Worm (Caenorhabditis elegans) whole organism, L3 larva: ENCODE data around the gene nhr-106.

Experiments used
- ceh-16 ChIP-seq: sonication (generic microtip); optimal IDR thresholded peaks from 2 replicates; lab custom pipeline; 2017; ENCODE audit warnings: missing biosample characterization, missing genetic modification characterization
- elt-2 ChIP-seq: sonication (generic microtip); optimal IDR thresholded peaks from 2 replicates; lab custom pipeline; 2016; ENCODE audit warnings: missing genetic modification reagents, mild to moderate bottlenecking, missing genetic modification characterization, missing compliant biosample characterization
- fos-1 ChIP-seq: fragments of 150-350 bp; optimal IDR thresholded peaks from 2 replicates; lab custom pipeline; 2014; ENCODE audit warnings: missing biosample characterization, missing genetic modification characterization
- nfya-1 ChIP-seq: sonication (generic microtip); optimal IDR thresholded peaks from 2 replicates; lab custom pipeline; 2017; ENCODE audit warnings: missing genetic modification characterization, mild to moderate bottlenecking, missing compliant biosample characterization, antibody characterized with exemption, moderate library complexity; ENCODE audit not compliant: insufficient read depth
- nhr-12 ChIP-seq: fragments of 150-350 bp; optimal IDR thresholded peaks from 2 replicates; lab custom pipeline; 2014; ENCODE audit warnings: missing biosample characterization, missing genetic modification characterization
- nhr-25 ChIP-seq: sonication (generic microtip); optimal IDR thresholded peaks from 2 replicates; lab custom pipeline; 2017; ENCODE audit warnings: missing biosample characterization, missing genetic modification characterization
- nhr-28 ChIP-seq: fragments of 150-350 bp; optimal IDR thresholded peaks from 2 replicates; lab custom pipeline; 2014; ENCODE audit warnings: missing biosample characterization, missing genetic modification characterization
- nhr-76 ChIP-seq: fragments of 150-350 bp; sonication (generic microtip); optimal IDR thresholded peaks from 5 replicates; lab custom pipeline; 2014; ENCODE audit warnings: missing biosample characterization, missing genetic modification characterization
- pha-4 ChIP-seq: fragments of 150-350 bp; optimal IDR thresholded peaks from 2 replicates; lab custom pipeline; 2014; ENCODE audit warnings: missing biosample characterization, missing genetic modification reagents, missing genetic modification characterization
- tbx-2 ChIP-seq: sonication (generic microtip); optimal IDR thresholded peaks from 2 replicates; lab custom pipeline; 2016; ENCODE audit warnings: mild to moderate bottlenecking, missing genetic modification characterization, missing compliant biosample characterization
- unc-39 ChIP-seq: sonication (generic microtip); optimal IDR thresholded peaks from 4 replicates; lab custom pipeline; 2017; ENCODE audit warnings: missing biosample characterization, missing genetic modification characterization
- ztf-11 ChIP-seq: fragments of 150-350 bp; optimal IDR thresholded peaks from 2 replicates; lab custom pipeline; 2014; ENCODE audit warnings: missing biosample characterization, missing genetic modification characterization

DNA sequence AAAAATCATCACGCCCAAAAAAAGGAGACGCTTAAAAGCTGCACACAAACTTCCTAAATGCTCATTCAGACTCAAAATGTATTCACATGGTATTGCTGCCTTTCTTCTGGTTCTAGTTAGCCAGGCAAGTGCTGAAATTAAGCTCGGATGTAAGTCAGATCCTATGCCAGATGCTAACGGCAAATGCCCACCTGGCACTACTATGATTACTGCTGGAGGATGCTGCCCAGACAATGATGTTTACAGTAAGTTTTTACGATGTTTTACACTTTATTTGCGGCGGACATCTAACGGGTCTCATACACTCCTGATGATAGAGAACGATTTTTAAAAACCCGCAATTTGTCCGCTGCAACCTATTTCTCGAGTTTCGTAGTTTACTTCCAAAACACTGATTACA lies 47.2 kb downstream of the nhr-106 start, which contains the start of gene C14C6.5:
- TF ChIP-seq nhr-76 (tag; lab: Kevin White, UChicago) = no peak
- no peak for TF ChIP-seq ceh-16
- no peak for TF ChIP-seq ztf-11 (tag; lab: Kevin White, UChicago)
- TF ChIP-seq elt-2 (tag; lab: Kevin White, UChicago) = no peak
- no peak for TF ChIP-seq fos-1 (tag; lab: Kevin White, UChicago)
- no peak for TF ChIP-seq tbx-2 (tag; lab: Kevin White, UChicago)
- no peak for TF ChIP-seq nhr-25
- no peak for TF ChIP-seq nhr-12 (tag; lab: Kevin White, UChicago)
- no peak for TF ChIP-seq pha-4 (tag; lab: Kevin White, UChicago)
- no peak for TF ChIP-seq unc-39 (tag; lab: Kevin White, UChicago)
- no peak for TF ChIP-seq nhr-28 (tag; lab: Kevin White, UChicago)
- no peak for TF ChIP-seq nfya-1
